Worm (Caenorhabditis elegans) whole organism, L4 larva: ENCODE measurements around the gene clc-23.

Experiments
- ZK546.5 ChIP-seq, 2 experiments: sonication (generic microtip); optimal IDR thresholded peaks; 2 replicates each; lab custom pipeline; 2017; ENCODE audit warnings: missing biosample characterization in 2 of 2, missing genetic modification characterization in 2 of 2
- aly-2 ChIP-seq: sonication (generic microtip); optimal IDR thresholded peaks from 2 replicates; lab custom pipeline; 2018; ENCODE audit warnings: missing biosample characterization, missing genetic modification characterization
- ceh-28 ChIP-seq: fragments of 150-350 bp; optimal IDR thresholded peaks from 2 replicates; lab custom pipeline; 2014; ENCODE audit warnings: missing biosample characterization, missing genetic modification reagents, missing genetic modification characterization
- duxl-1 ChIP-seq: sonication (generic microtip); optimal IDR thresholded peaks from 2 replicates; lab custom pipeline; 2016; ENCODE audit warnings: mild to moderate bottlenecking, missing genetic modification characterization, moderate library complexity, missing compliant biosample characterization; ENCODE audit not compliant: poor library complexity
- fos-1 ChIP-seq: fragments of 150-350 bp; optimal IDR thresholded peaks from 2 replicates; lab custom pipeline; 2014; ENCODE audit warnings: missing biosample characterization, missing genetic modification characterization
- mxl-2 ChIP-seq: fragments of 200-800 bp; sonication (Bioruptor generic); conservative IDR thresholded peaks from 2 replicates; pipeline ENCODE4 v1.3.6; 2022; ENCODE audit warnings: missing genetic modification reagents, missing genetic modification characterization, missing compliant biosample characterization
- mxl-3 ChIP-seq: fragments of 200-800 bp; sonication (Bioruptor generic); optimal IDR thresholded peaks from 2 replicates; lab custom pipeline; 2018; ENCODE audit warnings: mild to moderate bottlenecking, missing genetic modification characterization, missing compliant biosample characterization
- nhr-11 ChIP-seq: fragments of 150-350 bp; optimal IDR thresholded peaks from 2 replicates; lab custom pipeline; 2014; ENCODE audit warnings: missing biosample characterization, missing genetic modification characterization
- snpc-4 ChIP-seq: fragments of 150-350 bp; optimal IDR thresholded peaks from 2 replicates; lab custom pipeline; 2014; ENCODE audit warnings: missing biosample characterization, missing genetic modification characterization
- tra-1 ChIP-seq: fragments of 200-800 bp; sonication (Bioruptor generic); IDR thresholded peaks from 2 replicates; pipeline ENCODE4 v1.3.6; 2022; ENCODE audit warnings: missing genetic modification reagents, missing genetic modification characterization, missing compliant biosample characterization
- unc-130 ChIP-seq: sonication (generic microtip); optimal IDR thresholded peaks from 2 replicates; lab custom pipeline; 2016; ENCODE audit warnings: missing genetic modification reagents, missing genetic modification characterization, missing compliant biosample characterization
- unc-39 ChIP-seq: sonication (generic microtip); optimal IDR thresholded peaks from 2 replicates; lab custom pipeline; 2017; ENCODE audit warnings: missing biosample characterization, missing genetic modification characterization
- unc-62 ChIP-seq, 3 experiments: fragments of 150-350 bp in 1 of 3; sonication (generic microtip); optimal IDR thresholded peaks in 2 of 3; peaks in 1 of 3; 1 replicate in 1 of 3; 2 replicates in 2 of 3; lab custom pipeline; 2014 to 2017; ENCODE audit warnings: missing biosample characterization in 3 of 3, missing genetic modification characterization in 3 of 3, missing genetic modification reagents in 3 of 3, missing genotype in 1 of 3
- ztf-11 ChIP-seq: fragments of 150-350 bp; optimal IDR thresholded peaks from 2 replicates; lab custom pipeline; 2014; ENCODE audit warnings: missing biosample characterization, missing genetic modification characterization

DNA sequence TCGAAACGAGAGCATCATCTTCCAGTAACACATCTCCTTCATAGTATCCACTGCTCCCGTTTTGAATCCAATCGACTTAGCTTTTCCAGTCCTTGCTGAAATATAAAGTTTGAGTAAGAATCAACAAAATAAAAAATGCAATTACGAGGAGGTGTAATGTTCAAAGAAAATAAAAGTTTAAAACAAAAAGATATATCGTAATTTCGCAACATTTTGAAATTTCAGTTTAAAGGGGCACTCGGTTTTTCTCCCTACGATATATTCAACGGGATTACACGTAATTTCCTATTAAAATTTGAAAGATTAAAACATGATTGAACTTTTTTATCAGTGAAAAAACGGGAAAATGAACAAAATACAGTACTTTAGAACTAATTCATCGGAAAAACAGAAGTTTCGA lies 4.7 kb upstream of the clc-23 start, which contains the start of gene Y34F4.3:
- TF ChIP-seq nhr-11 (tag; lab: Kevin White, UChicago): no peak
- TF ChIP-seq fos-1: no peak
- TF ChIP-seq unc-130 (GFP tag; lab: Kevin White, UChicago): no peak
- TF ChIP-seq aly-2: no peak
- TF ChIP-seq snpc-4 (tag; lab: Kevin White, UChicago): no peak
- TF ChIP-seq ztf-11 (tag; lab: Kevin White, UChicago): no peak
- TF ChIP-seq unc-62 (GFP tag; optimal IDR thresholded peaks at IDR 0.05 in 1 of 2; lab: Kevin White, UChicago): no peak
- no peak for TF ChIP-seq unc-62 (tag; optimal IDR thresholded peaks at IDR 0.05; lab: Kevin White, UChicago)
- TF ChIP-seq unc-39: no peak
- no peak for TF ChIP-seq tra-1
- no peak for TF ChIP-seq ceh-28 (tag; lab: Kevin White, UChicago)
- no peak for TF ChIP-seq mxl-3 (GFP tag; lab: Kevin White, UChicago)
- no peak for TF ChIP-seq mxl-2 (GFP tag; lab: Robert Waterston, UW)
- no peak for TF ChIP-seq ZK546.5 (tag; optimal IDR thresholded peaks at IDR 0.05; lab: Kevin White, UChicago)
- TF ChIP-seq duxl-1 (tag; lab: Kevin White, UChicago): no peak
